Worm (Caenorhabditis elegans) whole organism, young adult: ENCODE results near the gene tag-307.

Source experiments
- B0035.1 ChIP-seq: sonication (generic microtip); optimal IDR thresholded peaks from 2 replicates; lab custom pipeline; 2016; ENCODE audit warnings: missing genetic modification characterization, mild to moderate bottlenecking, missing compliant biosample characterization, missing genotype, missing genetic modification reagents
- C06A6.2 ChIP-seq: fragments of 200-800 bp; sonication (Bioruptor generic); conservative IDR thresholded peaks from 2 replicates; pipeline ENCODE4 v1.3.6; 2022; ENCODE audit warnings: missing genetic modification characterization, missing compliant biosample characterization
- F10E7.11 ChIP-seq: sonication (generic microtip); optimal IDR thresholded peaks from 2 replicates; lab custom pipeline; 2017; ENCODE audit warnings: mild to moderate bottlenecking, missing genetic modification characterization, moderate library complexity, missing compliant biosample characterization
- F22D6.2 ChIP-seq: sonication (generic microtip); optimal IDR thresholded peaks from 2 replicates; lab custom pipeline; 2016; ENCODE audit warnings: mild to moderate bottlenecking, missing genetic modification characterization, missing compliant biosample characterization
- F33H1.4 ChIP-seq: fragments of 200-800 bp; sonication (Bioruptor generic); IDR thresholded peaks from 2 replicates; pipeline ENCODE4 v1.3.6; 2022; ENCODE audit warnings: missing genetic modification reagents, missing genetic modification characterization, missing compliant biosample characterization
- F55B11.4 ChIP-seq: sonication (generic microtip); optimal IDR thresholded peaks from 2 replicates; lab custom pipeline; 2016; ENCODE audit warnings: missing compliant biosample characterization, missing genetic modification characterization, borderline replicate concordance; ENCODE audit not compliant: insufficient read depth
- F57C9.4 ChIP-seq: sonication (generic microtip); optimal IDR thresholded peaks from 2 replicates; lab custom pipeline; 2017; ENCODE audit warnings: mild to moderate bottlenecking, missing genetic modification characterization, missing compliant biosample characterization
- T07F8.4 ChIP-seq: sonication (generic microtip); optimal IDR thresholded peaks from 2 replicates; lab custom pipeline; 2016; ENCODE audit warnings: mild to moderate bottlenecking, missing genetic modification characterization, moderate library complexity, missing compliant biosample characterization
- ama-1 ChIP-seq, 3 experiments: fragments of 150-350 bp in 1 of 3; sonication (generic microtip) in 2 of 3; optimal IDR thresholded peaks; 2 replicates each; lab custom pipeline; 2014 to 2018; ENCODE audit warnings: missing biosample characterization in 2 of 3, missing genetic modification characterization in 2 of 3, missing genetic modification reagents in 2 of 3
- athp-1 ChIP-seq: sonication (generic microtip); optimal IDR thresholded peaks from 2 replicates; lab custom pipeline; 2017; ENCODE audit warnings: mild to moderate bottlenecking, missing genetic modification characterization, missing compliant biosample characterization
- attf-3 ChIP-seq: fragments of 200-800 bp; sonication (Bioruptor generic); conservative IDR thresholded peaks from 2 replicates; pipeline ENCODE4 v1.3.6; 2022; ENCODE audit warnings: missing genetic modification reagents, missing genetic modification characterization, missing compliant biosample characterization
- attf-5 ChIP-seq: fragments of 200-800 bp; sonication (Bioruptor generic); optimal IDR thresholded peaks from 2 replicates; lab custom pipeline; 2018; ENCODE audit warnings: mild to moderate bottlenecking, missing genetic modification characterization, missing compliant biosample characterization
- attf-6 ChIP-seq: fragments of 200-800 bp; sonication (Bioruptor generic); IDR thresholded peaks from 2 replicates; pipeline ENCODE4 v1.3.6; 2022; ENCODE audit warnings: missing genetic modification reagents, missing genetic modification characterization, missing compliant biosample characterization
- ceh-100 ChIP-seq: fragments of 200-800 bp; sonication (Bioruptor generic); IDR thresholded peaks from 2 replicates; pipeline ENCODE4 v1.3.6; 2022; ENCODE audit warnings: missing genetic modification reagents, missing genetic modification characterization, missing compliant biosample characterization
- ceh-27 ChIP-seq: fragments of 200-800 bp; sonication (Bioruptor generic); optimal IDR thresholded peaks from 2 replicates; lab custom pipeline; 2018; ENCODE audit warnings: mild to moderate bottlenecking, missing genetic modification characterization, moderate library complexity, missing compliant biosample characterization
- chd-7 ChIP-seq: sonication (generic microtip); optimal IDR thresholded peaks from 2 replicates; lab custom pipeline; 2016; ENCODE audit warnings: mild to moderate bottlenecking, missing genetic modification characterization, moderate library complexity, missing compliant biosample characterization
- dpl-1 ChIP-seq: fragments of 150-350 bp; optimal IDR thresholded peaks from 2 replicates; lab custom pipeline; 2014; ENCODE audit warnings: missing biosample characterization, missing genetic modification reagents, missing genetic modification characterization
- efl-1 ChIP-seq: fragments of 150-350 bp; optimal IDR thresholded peaks from 2 replicates; lab custom pipeline; 2014; ENCODE audit warnings: missing biosample characterization, missing genetic modification reagents, missing genetic modification characterization
- egl-18 ChIP-seq: fragments of 200-800 bp; sonication (Bioruptor generic); IDR thresholded peaks from 2 replicates; pipeline ENCODE4 v1.3.6; 2022; ENCODE audit warnings: missing genetic modification reagents, missing genetic modification characterization, missing compliant biosample characterization
- egrh-3 ChIP-seq: fragments of 200-800 bp; sonication (Bioruptor generic); IDR thresholded peaks from 2 replicates; pipeline ENCODE4 v1.3.6; 2022; ENCODE audit warnings: missing genetic modification reagents, missing genetic modification characterization, missing compliant biosample characterization
- hlh-26 ChIP-seq: fragments of 200-800 bp; sonication (Bioruptor generic); conservative IDR thresholded peaks from 2 replicates; pipeline ENCODE4 v1.3.6; 2022; ENCODE audit warnings: missing genetic modification reagents, missing genetic modification characterization, missing compliant biosample characterization
- hmg-20 ChIP-seq: fragments of 200-800 bp; sonication (Bioruptor generic); IDR thresholded peaks from 2 replicates; pipeline ENCODE4 v1.3.6; 2022; ENCODE audit warnings: missing genetic modification reagents, missing genetic modification characterization, missing compliant biosample characterization
- lir-1 ChIP-seq: fragments of 200-800 bp; sonication (Bioruptor generic); conservative IDR thresholded peaks from 2 replicates; pipeline ENCODE4 v1.3.6; 2022; ENCODE audit warnings: missing genetic modification reagents, missing genetic modification characterization, missing compliant biosample characterization
- lsl-1 ChIP-seq: fragments of 200-800 bp; sonication (Bioruptor generic); optimal IDR thresholded peaks from 2 replicates; lab custom pipeline; 2018; ENCODE audit warnings: mild to moderate bottlenecking, missing genetic modification characterization, moderate library complexity, missing compliant biosample characterization
- lsy-27 ChIP-seq: sonication (generic microtip); optimal IDR thresholded peaks from 2 replicates; lab custom pipeline; 2017; ENCODE audit warnings: missing genetic modification characterization, mild to moderate bottlenecking, missing compliant biosample characterization, antibody characterized with exemption, missing genotype, borderline replicate concordance; ENCODE audit not compliant: insufficient read depth
- madf-10 ChIP-seq: sonication (generic microtip); optimal IDR thresholded peaks from 2 replicates; lab custom pipeline; 2016; ENCODE audit warnings: mild to moderate bottlenecking, missing genetic modification characterization, missing compliant biosample characterization
- mcd-1 ChIP-seq: fragments of 200-800 bp; sonication (Bioruptor generic); IDR thresholded peaks from 2 replicates; pipeline ENCODE4 v1.3.6; 2022; ENCODE audit warnings: missing genetic modification reagents, missing genetic modification characterization, missing compliant biosample characterization
- nhr-179 ChIP-seq: sonication (generic microtip); optimal IDR thresholded peaks from 2 replicates; lab custom pipeline; 2016; ENCODE audit warnings: mild to moderate bottlenecking, missing genetic modification characterization, missing compliant biosample characterization
- nhr-27 ChIP-seq: fragments of 200-800 bp; sonication (Bioruptor generic); optimal IDR thresholded peaks from 2 replicates; lab custom pipeline; 2018; ENCODE audit warnings: mild to moderate bottlenecking, missing genetic modification characterization, moderate library complexity, missing compliant biosample characterization
- nhr-90 ChIP-seq: sonication (generic microtip); optimal IDR thresholded peaks from 2 replicates; lab custom pipeline; 2016; ENCODE audit warnings: missing genotype, mild to moderate bottlenecking, missing genetic modification characterization, missing compliant biosample characterization
- pbrm-1 ChIP-seq: fragments of 200-800 bp; sonication (Bioruptor generic); IDR thresholded peaks from 2 replicates; pipeline ENCODE4 v1.3.6; 2022; ENCODE audit warnings: missing genetic modification reagents, missing genetic modification characterization, missing compliant biosample characterization
- rec-8 ChIP-seq, 2 experiments: sonication (generic microtip); optimal IDR thresholded peaks; 2 replicates each; lab custom pipeline; 2016; ENCODE audit warnings: mild to moderate bottlenecking in 2 of 2, missing genetic modification characterization in 2 of 2, missing genetic modification reagents in 2 of 2, missing genotype in 2 of 2, missing biosample characterization in 1 of 2, missing compliant biosample characterization in 1 of 2, moderate library complexity in 1 of 2
- sdz-38 ChIP-seq: sonication (generic microtip); optimal IDR thresholded peaks from 2 replicates; lab custom pipeline; 2016; ENCODE audit warnings: missing genotype, missing genetic modification characterization, missing compliant biosample characterization
- somi-1 ChIP-seq: fragments of 200-800 bp; sonication (Bioruptor generic); optimal IDR thresholded peaks from 2 replicates; lab custom pipeline; 2018; ENCODE audit warnings: mild to moderate bottlenecking, missing genetic modification characterization, missing compliant biosample characterization
- zfh-2 ChIP-seq: fragments of 200-800 bp; sonication (Bioruptor generic); conservative IDR thresholded peaks from 2 replicates; pipeline ENCODE4 v1.3.6; 2022; ENCODE audit warnings: missing genetic modification reagents, missing genetic modification characterization, missing compliant biosample characterization
- zim-3 ChIP-seq: sonication (generic microtip); optimal IDR thresholded peaks from 2 replicates; lab custom pipeline; 2017; ENCODE audit warnings: mild to moderate bottlenecking, missing genetic modification characterization, moderate library complexity, missing compliant biosample characterization
- ztf-18 ChIP-seq: sonication (generic microtip); optimal IDR thresholded peaks from 2 replicates; lab custom pipeline; 2016; ENCODE audit warnings: missing genotype, mild to moderate bottlenecking, missing genetic modification characterization, missing compliant biosample characterization

The tag-307 gene

ce11 chrIII:7857142-7857541, at the start of gene tag-307:
TSS of gene tag-307 (minus strand) at chrIII:7857242.
- no peak for TF ChIP-seq F22D6.2 (tag; lab: Kevin White, UChicago)
- no peak for TF ChIP-seq ceh-100
- no peak for TF ChIP-seq egl-18 (GFP tag; lab: Robert Waterston, UW)
- no peak for TF ChIP-seq nhr-179 (tag; lab: Kevin White, UChicago)
- no peak for TF ChIP-seq madf-10 (tag; lab: Kevin White, UChicago)
- TF ChIP-seq zim-3 (tag; lab: Kevin White, UChicago), result no peak
- TF ChIP-seq T07F8.4 (tag; lab: Kevin White, UChicago), result no peak
- no peak for TF ChIP-seq F10E7.11 (tag; lab: Kevin White, UChicago)

- TF ChIP-seq B0035.1 (tag; lab: Kevin White, UChicago) (no peak), ceh-100 (no peak), athp-1 (tag; lab: Kevin White, UChicago) (no peak)
Measured at ce11 chrIII:7903427-7903826, 46.4 kb upstream of the tag-307 start.

- no peak for TF ChIP-seq dpl-1
- TF ChIP-seq attf-3 (GFP tag; lab: Robert Waterston, UW), result no peak
- no peak for TF ChIP-seq ceh-27 (GFP tag; lab: Kevin White, UChicago)
- no peak for TF ChIP-seq mcd-1 (GFP tag; lab: Robert Waterston, UW)
- no peak for TF ChIP-seq egrh-3 (GFP tag; lab: Robert Waterston, UW)
- TF ChIP-seq lsy-27, result no peak
- no peak for TF ChIP-seq hmg-20 (GFP tag; lab: Robert Waterston, UW)
- no peak for TF ChIP-seq rec-8 (tag; optimal IDR thresholded peaks at IDR 0.05; lab: Kevin White, UChicago)
- no peak for TF ChIP-seq nhr-27 (tag; lab: Kevin White, UChicago)
- TF ChIP-seq efl-1 (GFP tag; lab: Kevin White, UChicago), result no peak
- TF ChIP-seq attf-6, result no peak
- no peak for TF ChIP-seq F55B11.4 (tag; lab: Kevin White, UChicago)
- TF ChIP-seq lir-1 (GFP tag; lab: Robert Waterston, UW), result no peak
- TF ChIP-seq chd-7 (tag; lab: Kevin White, UChicago), result no peak
- no peak for TF ChIP-seq C06A6.2 (GFP tag; lab: Robert Waterston, UW)
- no peak for TF ChIP-seq zfh-2
- TF ChIP-seq sdz-38 (tag; lab: Kevin White, UChicago), result no peak
- no peak for TF ChIP-seq lsl-1
- no peak for TF ChIP-seq pbrm-1 (GFP tag; lab: Robert Waterston, UW)
Measured at ce11 chrIII:7900733-7901132, 43.7 kb upstream of the tag-307 start, which contains the start of gene best-24. TSS of gene best-24 (plus strand) at chrIII:7901033.

- TF ChIP-seq somi-1 (GFP tag; lab: Kevin White, UChicago) (peak; percentile 19), attf-5 (no peak)
Measured at ce11 chrIII:7897733-7898132, 40.7 kb upstream of the tag-307 start.

- TF ChIP-seq ceh-100 (no peak), nhr-90 (tag; lab: Kevin White, UChicago) (no peak), hlh-26 (GFP tag; lab: Robert Waterston, UW) (no peak), ama-1 (optimal IDR thresholded peaks at IDR 0.05; lab: Kevin White, UChicago) (no peak), ama-1 (GFP tag; optimal IDR thresholded peaks at IDR 0.05; lab: Kevin White, UChicago) (no peak), ztf-18 (tag; lab: Kevin White, UChicago) (no peak), attf-6 (no peak), F33H1.4 (GFP tag; lab: Robert Waterston, UW) (no peak), sdz-38 (tag; lab: Kevin White, UChicago) (no peak), F57C9.4 (tag; lab: Kevin White, UChicago) (no peak)
Measured at ce11 chrIII:7896925-7897324, 39.9 kb upstream of the tag-307 start, which contains the start of gene ZK688.10. TSS of gene ZK688.10 (minus strand) at chrIII:7897025.
